Fruit fly (Drosophila melanogaster): ENCODE data around the gene Phlpp.
A peak's percentile ranks its signal among the peaks of the same experiment; 100 is the strongest.

The Phlpp gene

dm6 chr2L:19017060-19017459, 41.9 kb upstream of the Phlpp start:
- TF ChIP-seq fru (GFP tag; optimal IDR thresholded peaks at IDR 0.05) (no peak), Mio (GFP tag; optimal IDR thresholded peaks at IDR 0.05) (no peak), CrebA (GFP tag; optimal IDR thresholded peaks at IDR 0.05; ENCODE audit: borderline replicate concordance) (no peak), jim (GFP tag; optimal IDR thresholded peaks at IDR 0.05) (no peak), CG9705 (GFP tag; optimal IDR thresholded peaks at IDR 0.05) (no peak), Jra (GFP tag; optimal IDR thresholded peaks at IDR 0.05) (no peak), h (GFP tag; optimal IDR thresholded peaks at IDR 0.05) (no peak)

- TF ChIP-seq psq (GFP tag; optimal IDR thresholded peaks at IDR 0.05) = no peak
- no peak for TF ChIP-seq Mio (GFP tag; optimal IDR thresholded peaks at IDR 0.05)
- TF ChIP-seq CrebA (GFP tag; optimal IDR thresholded peaks at IDR 0.05; ENCODE audit: borderline replicate concordance) = no peak
- TF ChIP-seq Abd-B (GFP tag; optimal IDR thresholded peaks at IDR 0.05) = no peak
- no peak for TF ChIP-seq Hr83 (GFP tag; optimal IDR thresholded peaks at IDR 0.05; ENCODE audit: poor library complexity, severe bottlenecking)
- no peak for TF ChIP-seq Sp1 (GFP tag; optimal IDR thresholded peaks at IDR 0.05)
- TF ChIP-seq Hnf4 (GFP tag; optimal IDR thresholded peaks at IDR 0.05) = no peak
- TF ChIP-seq ey (GFP tag; optimal IDR thresholded peaks at IDR 0.05) = no peak
- no peak for TF ChIP-seq Hr78 (GFP tag; optimal IDR thresholded peaks at IDR 0.05)
- no peak for TF ChIP-seq N (GFP tag; optimal IDR thresholded peaks at IDR 0.05)
- no peak for TF ChIP-seq Jra (GFP tag; optimal IDR thresholded peaks at IDR 0.05)
- no peak for TF ChIP-seq dsf (GFP tag; optimal IDR thresholded peaks at IDR 0.05; ENCODE audit: borderline replicate concordance)
- no peak for TF ChIP-seq brk (GFP tag; optimal IDR thresholded peaks at IDR 0.05)
- no peak for TF ChIP-seq tai (GFP tag; optimal IDR thresholded peaks at IDR 0.05)
- TF ChIP-seq fru (GFP tag; optimal IDR thresholded peaks at IDR 0.05) = no peak
- no peak for TF ChIP-seq foxo (GFP tag; optimal IDR thresholded peaks at IDR 0.05)
- no peak for TF ChIP-seq Dfd (GFP tag; optimal IDR thresholded peaks at IDR 0.05)
Measured at dm6 chr2L:19018266-19018665, 40.7 kb upstream of the Phlpp start.

dm6 chr2L:19019160-19019592, 39.8 kb upstream of the Phlpp start:
- peak in 1 of 2 experiments; percentile 6 for TF ChIP-seq foxo (GFP tag; optimal IDR thresholded peaks at IDR 0.05)
- no peak for TF ChIP-seq CrebA (GFP tag; optimal IDR thresholded peaks at IDR 0.05; ENCODE audit: borderline replicate concordance)

- TF ChIP-seq sv (GFP tag; optimal IDR thresholded peaks at IDR 0.05) (no peak), Abd-B (GFP tag; optimal IDR thresholded peaks at IDR 0.05) (no peak), sage (GFP tag; optimal IDR thresholded peaks at IDR 0.05) (no peak), dl (GFP tag; optimal IDR thresholded peaks at IDR 0.05; ENCODE audit: insufficient read depth in 1 of 2, partially characterized antibody in 2 of 2) (no peak), dsf (GFP tag; optimal IDR thresholded peaks at IDR 0.05; ENCODE audit: borderline replicate concordance) (no peak), Rel (GFP tag; optimal IDR thresholded peaks at IDR 0.05) (no peak), Rel (tag; optimal IDR thresholded peaks at IDR 0.05) (no peak), usp (GFP tag; optimal IDR thresholded peaks at IDR 0.05) (no peak), brk (GFP tag; optimal IDR thresholded peaks at IDR 0.05) (no peak), pan (optimal IDR thresholded peaks at IDR 0.05) (no peak), Sp1 (GFP tag; optimal IDR thresholded peaks at IDR 0.05) (no peak)
Measured at dm6 chr2L:19019640-19020039, 39.3 kb upstream of the Phlpp start.

dm6 chr2L:19021278-19022220, 37.4 kb upstream of the Phlpp start:
- TF ChIP-seq CG9705 (GFP tag; optimal IDR thresholded peaks at IDR 0.05) (peak; percentile 66), Rel (GFP tag; optimal IDR thresholded peaks at IDR 0.05) (peak; percentile 43), Rel (tag; optimal IDR thresholded peaks at IDR 0.05) (peak; percentile 49), br (GFP tag; optimal IDR thresholded peaks at IDR 0.05) (peak; percentile 73), Sp1 (GFP tag; optimal IDR thresholded peaks at IDR 0.05) (peak; percentile 91), sv (GFP tag; optimal IDR thresholded peaks at IDR 0.05) (peak; percentile 50), HLH106 (tag; optimal IDR thresholded peaks at IDR 0.05) (peak; percentile 85), Myc (optimal IDR thresholded peaks at IDR 0.05) (no peak), brk (GFP tag; optimal IDR thresholded peaks at IDR 0.05) (peak; percentile 16), usp (GFP tag; optimal IDR thresholded peaks at IDR 0.05) (no peak), Vsx2 (GFP tag; optimal IDR thresholded peaks at IDR 0.05; ENCODE audit: partially characterized antibody) (no peak), psq (GFP tag; optimal IDR thresholded peaks at IDR 0.05) (peak; percentile 64), N (GFP tag; optimal IDR thresholded peaks at IDR 0.05) (no peak), CrebA (GFP tag; optimal IDR thresholded peaks at IDR 0.05; ENCODE audit: borderline replicate concordance) (peak; percentile 47), foxo (GFP tag; optimal IDR thresholded peaks at IDR 0.05) (peak in 1 of 2 experiments; percentile 87), h (GFP tag; optimal IDR thresholded peaks at IDR 0.05) (peak; percentile 87), ey (GFP tag; optimal IDR thresholded peaks at IDR 0.05) (peak; percentile 62), fru (GFP tag; optimal IDR thresholded peaks at IDR 0.05) (peak; percentile 82), Hnf4 (GFP tag; optimal IDR thresholded peaks at IDR 0.05) (peak; percentile 16), dsf (GFP tag; optimal IDR thresholded peaks at IDR 0.05; ENCODE audit: borderline replicate concordance) (no peak), OdsH (GFP tag; optimal IDR thresholded peaks at IDR 0.05) (peak; percentile 81), CG32264 (GFP tag; optimal IDR thresholded peaks at IDR 0.05) (peak; percentile 14), woc (GFP tag; optimal IDR thresholded peaks at IDR 0.05) (peak; percentile 64), sage (GFP tag; optimal IDR thresholded peaks at IDR 0.05) (peak; percentile 49), dmrt93B (GFP tag; optimal IDR thresholded peaks at IDR 0.05) (peak; percentile 75), rgr (GFP tag; optimal IDR thresholded peaks at IDR 0.05) (peak; percentile 76)
